Fruit fly (Drosophila melanogaster) whole organism, embryonic: ENCODE results near the gene Mec2.
A peak's percentile ranks its signal among the peaks of the same experiment; 100 is the strongest.

Experiments
- CG10462 ChIP-seq: fragments of 200-800 bp; sonication (Bioruptor generic); optimal IDR thresholded peaks from 2 replicates; lab custom pipeline; 2016; ENCODE audit warnings: missing biosample characterization, missing genetic modification characterization
- CG10654 ChIP-seq: fragments of 200-800 bp; sonication (Bioruptor generic); optimal IDR thresholded peaks from 2 replicates; lab custom pipeline; 2016; ENCODE audit warnings: missing biosample characterization, missing genetic modification characterization
- CG10979 ChIP-seq: fragments of 200-800 bp; sonication (Bioruptor generic); optimal IDR thresholded peaks from 2 replicates; lab custom pipeline; 2018; ENCODE audit warnings: missing biosample characterization, mild to moderate bottlenecking, missing genetic modification characterization, moderate library complexity
- CG11695 ChIP-seq: fragments of 200-800 bp; sonication (Bioruptor generic); IDR thresholded peaks from 3 replicates; pipeline ENCODE4 v1.3.6; 2022; ENCODE audit warnings: missing biosample characterization, missing genetic modification characterization
- CG1233 ChIP-seq: fragments of 200-800 bp; sonication (Bioruptor generic); optimal IDR thresholded peaks from 4 replicates; lab custom pipeline; 2018; ENCODE audit warnings: missing biosample characterization, mild to moderate bottlenecking, missing genetic modification characterization
- CG12391 ChIP-seq: fragments of 200-800 bp; sonication (Bioruptor generic); optimal IDR thresholded peaks from 3 replicates; lab custom pipeline; 2018; ENCODE audit warnings: missing biosample characterization, mild to moderate bottlenecking, missing genetic modification characterization, moderate library complexity
- CG12769 ChIP-seq: fragments of 200-800 bp; sonication (Bioruptor generic); optimal IDR thresholded peaks from 2 replicates; lab custom pipeline; 2019; ENCODE audit warnings: missing biosample characterization, mild to moderate bottlenecking, missing genetic modification characterization, moderate library complexity
- CG13296 ChIP-seq: fragments of 200-800 bp; sonication (Bioruptor generic); optimal IDR thresholded peaks from 3 replicates; lab custom pipeline; 2018; ENCODE audit warnings: missing biosample characterization, mild to moderate bottlenecking, missing genetic modification characterization
- CG13624 ChIP-seq: fragments of 200-800 bp; sonication (Bioruptor generic); optimal IDR thresholded peaks from 2 replicates; lab custom pipeline; 2016; ENCODE audit warnings: missing biosample characterization, missing genetic modification characterization
- CG16863 ChIP-seq: fragments of 200-800 bp; sonication (Bioruptor generic); optimal IDR thresholded peaks from 3 replicates; lab custom pipeline; 2016; ENCODE audit warnings: missing biosample characterization, missing genetic modification characterization
- CG17829 ChIP-seq: fragments of 200-800 bp; optimal IDR thresholded peaks from 2 replicates; lab custom pipeline; 2019; ENCODE audit warnings: missing biosample characterization, mild to moderate bottlenecking, missing genetic modification characterization, moderate library complexity
- CG18619 ChIP-seq: fragments of 200-800 bp; sonication (Bioruptor generic); optimal IDR thresholded peaks from 3 replicates; lab custom pipeline; 2017; ENCODE audit warnings: missing biosample characterization, mild to moderate bottlenecking, missing genetic modification characterization
- CG18764 ChIP-seq: fragments of 200-800 bp; sonication (Bioruptor generic); optimal IDR thresholded peaks from 3 replicates; lab custom pipeline; 2016; ENCODE audit warnings: missing biosample characterization, missing genetic modification characterization
- CG2116 ChIP-seq: fragments of 200-800 bp; sonication (Bioruptor generic); optimal IDR thresholded peaks from 3 replicates; lab custom pipeline; 2018; ENCODE audit warnings: missing biosample characterization, mild to moderate bottlenecking, missing genetic modification characterization
- CG30403 ChIP-seq: fragments of 200-800 bp; sonication (Bioruptor generic); optimal IDR thresholded peaks from 3 replicates; lab custom pipeline; 2016; ENCODE audit warnings: missing biosample characterization, missing genetic modification characterization
- CG31441 ChIP-seq: fragments of 200-800 bp; sonication (Bioruptor generic); IDR thresholded peaks from 2 replicates; pipeline ENCODE4 v1.3.6; 2022; ENCODE audit warnings: missing biosample characterization, missing genetic modification characterization
- CG3995 ChIP-seq: fragments of 200-800 bp; sonication (Bioruptor generic); optimal IDR thresholded peaks from 3 replicates; lab custom pipeline; 2016; ENCODE audit warnings: missing biosample characterization, missing genetic modification characterization
- CG5953 ChIP-seq: fragments of 200-800 bp; sonication (Bioruptor generic); IDR thresholded peaks from 2 replicates; pipeline ENCODE4 v1.3.6; 2022; ENCODE audit warnings: missing biosample characterization, missing genetic modification characterization
- CG6854 ChIP-seq: fragments of 200-800 bp; sonication (Bioruptor generic); optimal IDR thresholded peaks from 3 replicates; lab custom pipeline; 2017; ENCODE audit warnings: missing biosample characterization, mild to moderate bottlenecking, missing genetic modification characterization
- CG8290 ChIP-seq, 3 experiments: fragments of 200-800 bp; sonication (Bioruptor generic); optimal IDR thresholded peaks; 2 replicates each; lab custom pipeline; 2016 to 2019; ENCODE audit warnings: missing biosample characterization in 3 of 3, missing genetic modification characterization in 3 of 3, mild to moderate bottlenecking in 2 of 3, moderate library complexity in 1 of 3
- CG8359 ChIP-seq: fragments of 200-800 bp; sonication (Bioruptor generic); optimal IDR thresholded peaks from 2 replicates; lab custom pipeline; 2017; ENCODE audit warnings: missing biosample characterization, mild to moderate bottlenecking, missing genetic modification characterization, borderline replicate concordance
- CG8924 ChIP-seq: fragments of 200-800 bp; optimal IDR thresholded peaks from 3 replicates; lab custom pipeline; 2019; ENCODE audit warnings: missing biosample characterization, mild to moderate bottlenecking, missing genetic modification characterization, moderate library complexity
- CG9609 ChIP-seq: fragments of 200-800 bp; sonication (Bioruptor generic); optimal IDR thresholded peaks from 3 replicates; lab custom pipeline; 2016; ENCODE audit warnings: missing biosample characterization, missing genetic modification characterization
- CG9727 ChIP-seq: fragments of 200-800 bp; sonication (Bioruptor generic); optimal IDR thresholded peaks from 3 replicates; lab custom pipeline; 2017; ENCODE audit warnings: missing biosample characterization, mild to moderate bottlenecking, missing genetic modification characterization
- CTCF ChIP-seq: fragments of 200-800 bp; sonication (Bioruptor generic); optimal IDR thresholded peaks from 2 replicates; lab custom pipeline; 2017; ENCODE audit warnings: missing biosample characterization, mild to moderate bottlenecking, missing genetic modification characterization, moderate library complexity
- Dp ChIP-seq: fragments of 200-800 bp; sonication (Bioruptor generic); optimal IDR thresholded peaks from 2 replicates; lab custom pipeline; 2018; ENCODE audit warnings: missing biosample characterization, mild to moderate bottlenecking, missing genetic modification characterization, moderate library complexity
- HLH3B ChIP-seq: fragments of 200-800 bp; sonication (Bioruptor generic); IDR thresholded peaks from 2 replicates; pipeline ENCODE4 v1.3.6; 2022; ENCODE audit warnings: missing biosample characterization, missing genetic modification characterization
- Hr3 ChIP-seq: fragments of 200-800 bp; sonication (Bioruptor generic); optimal IDR thresholded peaks from 3 replicates; lab custom pipeline; 2016; ENCODE audit warnings: missing biosample characterization, missing genetic modification characterization
- Mes4 ChIP-seq: fragments of 200-800 bp; sonication (Bioruptor generic); optimal IDR thresholded peaks from 2 replicates; lab custom pipeline; 2016; ENCODE audit warnings: missing biosample characterization, missing genetic modification characterization
- NFAT ChIP-seq: fragments of 200-800 bp; sonication (Bioruptor generic); IDR thresholded peaks from 2 replicates; pipeline ENCODE4 v1.3.6; 2022; ENCODE audit warnings: missing biosample characterization, missing genetic modification characterization
- Nf-YA ChIP-seq: fragments of 200-800 bp; sonication (Bioruptor generic); IDR thresholded peaks from 2 replicates; pipeline ENCODE4 v1.3.6; 2022; ENCODE audit warnings: missing biosample characterization, missing genetic modification characterization
- Pdp1 ChIP-seq, 2 experiments: fragments of 200-800 bp; sonication (Bioruptor generic); optimal IDR thresholded peaks; 3 replicates each; lab custom pipeline; 2016; ENCODE audit warnings: missing biosample characterization in 2 of 2, missing genetic modification characterization in 2 of 2, mild to moderate bottlenecking in 1 of 2, moderate library complexity in 1 of 2
- ash1 ChIP-seq: fragments of 200-800 bp; sonication (Bioruptor generic); optimal IDR thresholded peaks from 2 replicates; lab custom pipeline; 2018; ENCODE audit warnings: missing biosample characterization, mild to moderate bottlenecking, missing genetic modification characterization
- bab2 ChIP-seq: fragments of 200-800 bp; sonication (Bioruptor generic); optimal IDR thresholded peaks from 2 replicates; lab custom pipeline; 2016; ENCODE audit warnings: missing biosample characterization, missing genetic modification characterization
- cad ChIP-seq: fragments of >200 bp; optimal IDR thresholded peaks from 2 replicates; lab custom pipeline; 2017; ENCODE audit warnings: missing biosample characterization, missing genetic modification characterization
- dati ChIP-seq: fragments of 200-800 bp; sonication (Bioruptor generic); IDR thresholded peaks from 2 replicates; pipeline ENCODE4 v1.3.6; 2022; ENCODE audit warnings: missing biosample characterization, missing genetic modification characterization
- dmrt11E ChIP-seq: fragments of 200-800 bp; sonication (Bioruptor generic); optimal IDR thresholded peaks from 3 replicates; lab custom pipeline; 2018; ENCODE audit warnings: missing biosample characterization, mild to moderate bottlenecking, missing genetic modification characterization, moderate library complexity
- gcm2 ChIP-seq: fragments of 200-800 bp; sonication (Bioruptor generic); optimal IDR thresholded peaks from 2 replicates; lab custom pipeline; 2016; ENCODE audit warnings: missing biosample characterization, missing genetic modification characterization
- grau ChIP-seq: fragments of 200-800 bp; optimal IDR thresholded peaks from 3 replicates; lab custom pipeline; 2019; ENCODE audit warnings: missing biosample characterization, mild to moderate bottlenecking, missing genetic modification characterization, moderate library complexity
- hkb ChIP-seq, 2 experiments: fragments of 200-800 bp in 1 of 2; fragments of >200 bp in 1 of 2; sonication (Bioruptor generic) in 1 of 2; IDR thresholded peaks in 1 of 2; optimal IDR thresholded peaks in 1 of 2; 2 replicates each; pipeline versions ENCODE4 v1.3.6 to Lab custom; 2017 to 2022; ENCODE audit warnings: missing biosample characterization in 1 of 2, missing genetic modification characterization in 1 of 2
- insv ChIP-seq, 2 experiments: fragments of 200-800 bp; sonication (Bioruptor generic); optimal IDR thresholded peaks; 3 replicates each; lab custom pipeline; 2016 to 2018; ENCODE audit warnings: missing biosample characterization in 2 of 2, missing genetic modification characterization in 2 of 2
- lab ChIP-seq: fragments of 200-800 bp; sonication (Bioruptor generic); optimal IDR thresholded peaks from 3 replicates; lab custom pipeline; 2017; ENCODE audit warnings: missing biosample characterization, missing genetic modification characterization, mild to moderate bottlenecking, moderate library complexity, missing genetic modification reagents
- mam ChIP-seq: fragments of 200-800 bp; sonication (Bioruptor generic); optimal IDR thresholded peaks from 3 replicates; lab custom pipeline; 2016; ENCODE audit warnings: missing biosample characterization, missing genetic modification characterization
- pita ChIP-seq: fragments of 200-800 bp; sonication (Bioruptor generic); optimal IDR thresholded peaks from 2 replicates; lab custom pipeline; 2017; ENCODE audit warnings: missing biosample characterization, mild to moderate bottlenecking, missing genetic modification characterization
- pros ChIP-seq: fragments of 200-800 bp; sonication (Bioruptor generic); optimal IDR thresholded peaks from 3 replicates; lab custom pipeline; 2019; ENCODE audit warnings: missing biosample characterization, mild to moderate bottlenecking, missing genetic modification characterization, moderate library complexity
- sc ChIP-seq, 3 experiments: fragments of >200 bp in 2 of 3; fragments of 200-800 bp in 1 of 3; sonication (Bioruptor generic) in 1 of 3; optimal IDR thresholded peaks; 2 replicates in 2 of 3; 3 replicates in 1 of 3; lab custom pipeline; 2017; ENCODE audit warnings: mild to moderate bottlenecking in 1 of 3, missing biosample characterization in 1 of 3, missing genetic modification characterization in 1 of 3, missing genetic modification reagents in 1 of 3
- sd ChIP-seq: fragments of 200-800 bp; sonication (Bioruptor generic); optimal IDR thresholded peaks from 3 replicates; lab custom pipeline; 2018; ENCODE audit warnings: missing biosample characterization, mild to moderate bottlenecking, missing genetic modification characterization, moderate library complexity
- sna ChIP-seq: fragments of 200-800 bp; sonication (Bioruptor generic); IDR thresholded peaks from 2 replicates; pipeline ENCODE4 v1.3.6; 2022; ENCODE audit warnings: missing biosample characterization, missing genetic modification characterization; ENCODE audit not compliant: partially characterized antibody
- tna ChIP-seq: fragments of 200-800 bp; sonication (Bioruptor generic); IDR thresholded peaks from 2 replicates; pipeline ENCODE4 v1.3.6; 2022; ENCODE audit warnings: missing biosample characterization, missing genetic modification characterization; ENCODE audit not compliant: partially characterized antibody
- toy ChIP-seq: fragments of 200-800 bp; sonication (Bioruptor generic); IDR thresholded peaks from 2 replicates; pipeline ENCODE4 v1.3.6; 2022; ENCODE audit warnings: missing biosample characterization, missing genetic modification characterization

The Mec2 gene

DNA sequence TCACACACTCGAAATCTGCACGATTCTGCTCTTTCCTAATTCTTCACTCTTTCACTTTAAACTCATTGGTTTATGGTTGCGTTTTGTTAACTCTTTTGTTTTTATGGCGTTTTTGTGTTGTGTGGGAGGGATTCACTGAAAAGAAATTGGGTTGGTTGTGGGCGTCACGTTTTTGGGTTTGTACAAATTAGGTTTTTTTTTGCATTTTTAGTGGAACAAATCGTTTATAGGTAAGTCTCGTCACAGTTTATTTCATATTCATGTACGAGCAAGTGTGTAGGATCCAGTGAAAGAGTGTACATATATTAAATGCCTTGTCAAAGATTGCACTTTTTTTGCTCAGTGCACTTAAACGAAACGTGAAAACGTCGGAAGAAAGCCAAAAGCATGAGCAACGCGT is 23.1 kb upstream of the Mec2 start (continued):
- no peak for TF ChIP-seq CG5953
- no peak for TF ChIP-seq insv (GFP tag; optimal IDR thresholded peaks at IDR 0.05; lab: Kevin White, UChicago)
- TF ChIP-seq CG16863 (GFP tag; lab: Kevin White, UChicago), result no peak
- TF ChIP-seq CG17829 (tag; lab: Kevin White, UChicago), result no peak
- no peak for TF ChIP-seq sc (optimal IDR thresholded peaks at IDR 0.05; lab: Kevin White, UChicago)
- no peak for TF ChIP-seq sc (GFP tag; optimal IDR thresholded peaks at IDR 0.05; lab: Kevin White, UChicago)
- no peak for TF ChIP-seq NFAT
- peak; percentile 19; the same call in 1 of the 2 replicates for TF ChIP-seq HLH3B (GFP tag; lab: Robert Waterston, UW)
- no peak for TF ChIP-seq ash1 (GFP tag; lab: Kevin White, UChicago)
- 0 out of 2 replicates have a peak, but pooled peaks have one; percentile 21 for TF ChIP-seq CG31441
- TF ChIP-seq mam (GFP tag; lab: Kevin White, UChicago), result peak; percentile 27
- TF ChIP-seq Dp (GFP tag; lab: Kevin White, UChicago), result no peak
- TF ChIP-seq CG13624 (GFP tag; lab: Kevin White, UChicago), result no peak
- TF ChIP-seq CG11695 (GFP tag; lab: Robert Waterston, UW), result 0 out of 3 replicates have a peak, but pooled peaks have one; percentile 9
- no peak for TF ChIP-seq dati
- no peak for TF ChIP-seq CG2116
- peak; percentile 0 for TF ChIP-seq CG6854
- TF ChIP-seq CG9727, result no peak
- no peak for TF ChIP-seq Mes4
- TF ChIP-seq CG30403, result peak; percentile 57
- TF ChIP-seq CG9609 (GFP tag; lab: Kevin White, UChicago), result peak; percentile 38
- TF ChIP-seq dmrt11E (tag; lab: Kevin White, UChicago), result no peak
- TF ChIP-seq CG18619, result no peak
- no peak for TF ChIP-seq sna (GFP tag; lab: Robert Waterston, UW)
- no peak for TF ChIP-seq CG12769 (tag; lab: Kevin White, UChicago)
- TF ChIP-seq Hr3, result peak; percentile 28
- no peak for TF ChIP-seq CG10462 (GFP tag; lab: Kevin White, UChicago)
- TF ChIP-seq CG8924 (tag; lab: Kevin White, UChicago), result no peak
- TF ChIP-seq gcm2 (GFP tag; lab: Kevin White, UChicago), result no peak
- TF ChIP-seq CTCF (GFP tag; lab: Kevin White, UChicago), result no peak
- TF ChIP-seq grau (tag; lab: Kevin White, UChicago), result peak; percentile 5
- no peak for TF ChIP-seq tna (GFP tag; lab: Robert Waterston, UW)
- no peak for TF ChIP-seq CG13296
- peak; percentile 7 for TF ChIP-seq CG12391 (tag; lab: Kevin White, UChicago)
- no peak for TF ChIP-seq CG10979 (tag; lab: Kevin White, UChicago)
- TF ChIP-seq sd (tag; lab: Kevin White, UChicago), result no peak
- peak; percentile 12 for TF ChIP-seq CG3995 (GFP tag; lab: Kevin White, UChicago)
- no peak for TF ChIP-seq CG1233 (GFP tag; lab: Kevin White, UChicago)
- TF ChIP-seq CG8359, result no peak
- peak; percentile 32 for TF ChIP-seq bab2 (GFP tag; lab: Kevin White, UChicago)
- TF ChIP-seq toy (GFP tag; lab: Robert Waterston, UW), result no peak
- peak in 1 of 2 experiments; percentile 5 for TF ChIP-seq Pdp1 (GFP tag; optimal IDR thresholded peaks at IDR 0.05; lab: Kevin White, UChicago)
- TF ChIP-seq pita (GFP tag; lab: Kevin White, UChicago), result no peak
- TF ChIP-seq CG8290 (GFP tag; optimal IDR thresholded peaks at IDR 0.05; lab: Kevin White, UChicago), result no peak
- no peak for TF ChIP-seq CG8290 (tag; optimal IDR thresholded peaks at IDR 0.05; lab: Kevin White, UChicago)
- TF ChIP-seq cad (GFP tag; lab: Kevin White, UChicago), result no peak
- no peak for TF ChIP-seq hkb (optimal IDR thresholded peaks at IDR 0.05; lab: Kevin White, UChicago)
- TF ChIP-seq hkb (GFP tag; IDR thresholded peaks at IDR 0.05; lab: Robert Waterston, UW), result no peak
- TF ChIP-seq lab (GFP tag; lab: Kevin White, UChicago), result peak; percentile 30
- no peak for TF ChIP-seq CG10654
- peak; percentile 1 for TF ChIP-seq CG18764 (GFP tag; lab: Kevin White, UChicago)
- no peak for TF ChIP-seq Nf-YA
- TF ChIP-seq pros (GFP tag; lab: Kevin White, UChicago), result no peak
